Fruit fly (Drosophila melanogaster): Measurements from ENCODE around the gene CG14006.

Gene CG14006

dm6 chr2L:5748188-5748587 is 19.6 kb upstream of the CG14006 start:
- TF ChIP-seq ovo (GFP tag; optimal IDR thresholded peaks at IDR 0.05) = no peak
- no peak for TF ChIP-seq CG7045 (GFP tag; optimal IDR thresholded peaks at IDR 0.05)
- no peak for TF ChIP-seq CG1620 (GFP tag; optimal IDR thresholded peaks at IDR 0.05)
- TF ChIP-seq CG5204 (GFP tag; optimal IDR thresholded peaks at IDR 0.05) = no peak
- no peak for TF ChIP-seq Hr96 (GFP tag; optimal IDR thresholded peaks at IDR 0.05)
- no peak for TF ChIP-seq Clk (GFP tag; optimal IDR thresholded peaks at IDR 0.05)
- no peak for TF ChIP-seq cnc (optimal IDR thresholded peaks at IDR 0.05)
- TF ChIP-seq CG33017 (tag; optimal IDR thresholded peaks at IDR 0.05) = no peak
- no peak for TF ChIP-seq cic (GFP tag; optimal IDR thresholded peaks at IDR 0.05)
- no peak for TF ChIP-seq Mnt (GFP tag; optimal IDR thresholded peaks at IDR 0.05)
- TF ChIP-seq CG11617 (GFP tag; optimal IDR thresholded peaks at IDR 0.05) = no peak
- no peak for TF ChIP-seq CG12768 (GFP tag; optimal IDR thresholded peaks at IDR 0.05)

- TF ChIP-seq ovo (GFP tag; optimal IDR thresholded peaks at IDR 0.05) = no peak
- TF ChIP-seq CG1620 (GFP tag; optimal IDR thresholded peaks at IDR 0.05) = no peak
- no peak for TF ChIP-seq tj (GFP tag; optimal IDR thresholded peaks at IDR 0.05)
- no peak for TF ChIP-seq Mnt (GFP tag; optimal IDR thresholded peaks at IDR 0.05)
- TF ChIP-seq toe (GFP tag; optimal IDR thresholded peaks at IDR 0.05) = no peak
These were observed 17.2 kb upstream of the CG14006 start, which contains the start of gene CG11029 for dm6 chr2L:5745857-5746256. TSS of gene CG11029 (plus strand) at chr2L:5746157.

DNA sequence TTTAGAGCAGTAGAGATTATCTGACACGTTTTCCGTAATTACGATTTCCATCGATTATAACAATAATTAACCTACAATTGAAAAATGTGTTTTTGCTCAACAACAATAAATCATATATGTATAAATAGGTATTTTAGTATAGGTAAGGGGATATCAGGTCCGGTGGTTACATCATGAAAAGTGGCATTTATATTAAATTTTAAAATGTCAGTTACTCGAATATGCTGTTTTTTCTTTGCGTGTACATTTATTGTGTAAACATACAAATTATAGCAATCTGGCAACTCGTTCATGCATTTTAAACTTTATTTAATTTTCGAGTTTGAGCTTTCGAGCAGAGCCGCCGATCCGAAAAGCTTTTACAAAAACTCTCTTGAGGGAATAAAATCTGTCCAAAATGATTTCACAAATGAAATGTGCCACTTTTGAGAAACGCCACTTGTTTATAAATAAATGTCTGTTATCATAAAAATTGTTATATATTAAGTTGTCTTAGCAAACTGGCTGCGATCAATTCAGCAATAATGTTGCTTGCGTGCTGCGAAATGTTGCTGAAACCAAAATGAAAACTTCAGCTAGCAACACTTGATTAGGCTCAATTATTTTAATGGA is 15.0 kb upstream of the CG14006 start:
- TF ChIP-seq CG14711 (tag; optimal IDR thresholded peaks at IDR 0.05) (no peak), kay (GFP tag; ENCODE audit: borderline replicate concordance) (peak; percentile 88)

DNA sequence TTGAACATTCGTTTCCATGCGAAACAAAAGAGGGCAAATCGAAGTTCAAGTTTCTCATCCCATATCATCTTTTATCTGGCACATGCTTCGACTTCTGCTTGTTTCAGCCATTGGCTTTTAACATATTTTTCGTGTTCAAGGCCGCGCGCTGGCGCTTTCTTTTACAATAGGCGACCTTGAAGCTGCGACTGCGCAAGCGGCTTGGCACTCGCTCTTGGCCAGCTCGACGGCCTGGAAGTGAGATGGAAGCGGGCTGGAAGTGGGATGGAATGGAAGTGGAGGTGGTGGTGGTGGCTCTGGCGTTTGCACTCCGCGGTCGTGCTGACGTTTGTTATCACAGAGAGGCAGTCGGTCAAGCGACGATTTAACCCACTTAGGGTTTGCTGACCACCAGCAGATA is 13.8 kb upstream of the CG14006 start:
- peak; percentile 23 for TF ChIP-seq tj (GFP tag; optimal IDR thresholded peaks at IDR 0.05)
- TF ChIP-seq CG5204 (GFP tag; optimal IDR thresholded peaks at IDR 0.05) = no peak

dm6 chr2L:5741144-5741543 is 12.5 kb upstream of the CG14006 start, which contains the start of gene CG11147:
TSS of gene CG11147 (minus strand) at chr2L:5741244.
- TF ChIP-seq CG33017 (tag; optimal IDR thresholded peaks at IDR 0.05) (no peak), CG5204 (GFP tag; optimal IDR thresholded peaks at IDR 0.05) (no peak), toe (GFP tag; optimal IDR thresholded peaks at IDR 0.05) (no peak), tj (GFP tag; optimal IDR thresholded peaks at IDR 0.05) (no peak), Mnt (GFP tag; optimal IDR thresholded peaks at IDR 0.05) (no peak), Crg-1 (GFP tag; optimal IDR thresholded peaks at IDR 0.05) (no peak), CG1620 (GFP tag; optimal IDR thresholded peaks at IDR 0.05) (no peak), cic (GFP tag; optimal IDR thresholded peaks at IDR 0.05) (no peak), CG11617 (GFP tag; optimal IDR thresholded peaks at IDR 0.05) (no peak), CG14711 (tag; optimal IDR thresholded peaks at IDR 0.05) (no peak), CG12768 (GFP tag; optimal IDR thresholded peaks at IDR 0.05) (no peak), bab1 (GFP tag; optimal IDR thresholded peaks at IDR 0.05) (no peak)

DNA sequence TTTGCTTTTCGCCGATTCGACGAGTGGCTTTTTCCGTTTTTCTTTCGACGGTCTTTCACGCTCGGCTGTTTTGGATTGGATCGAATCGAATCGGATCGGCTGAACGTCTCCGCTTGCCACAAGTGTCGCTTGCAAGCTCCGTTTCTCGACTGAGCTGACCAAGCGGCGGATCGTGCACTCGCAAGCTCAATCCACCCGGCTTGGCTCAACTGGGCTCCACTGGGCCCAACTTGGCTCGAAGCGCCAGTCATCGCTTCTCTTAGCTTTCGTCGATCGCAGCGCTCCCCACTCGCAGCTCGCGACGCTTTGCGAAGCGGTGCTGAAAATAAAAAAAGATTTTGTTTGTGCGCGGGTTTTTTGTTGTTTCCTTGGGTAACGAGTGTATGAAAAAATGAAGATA is 12.1 kb upstream of the CG14006 start:
- TF ChIP-seq Clk (GFP tag; optimal IDR thresholded peaks at IDR 0.05) = no peak
- TF ChIP-seq tj (GFP tag; optimal IDR thresholded peaks at IDR 0.05) = peak; percentile 10

- no peak for TF ChIP-seq Hr96 (GFP tag; optimal IDR thresholded peaks at IDR 0.05)
- TF ChIP-seq CG33017 (tag; optimal IDR thresholded peaks at IDR 0.05) = no peak
- no peak for TF ChIP-seq CG7101 (tag; optimal IDR thresholded peaks at IDR 0.05)
- TF ChIP-seq CG1620 (GFP tag; optimal IDR thresholded peaks at IDR 0.05) = no peak
- TF ChIP-seq ovo (GFP tag; optimal IDR thresholded peaks at IDR 0.05) = no peak
These were observed 1.8 kb upstream of the CG14006 start for dm6 chr2L:5730432-5730831.

DNA sequence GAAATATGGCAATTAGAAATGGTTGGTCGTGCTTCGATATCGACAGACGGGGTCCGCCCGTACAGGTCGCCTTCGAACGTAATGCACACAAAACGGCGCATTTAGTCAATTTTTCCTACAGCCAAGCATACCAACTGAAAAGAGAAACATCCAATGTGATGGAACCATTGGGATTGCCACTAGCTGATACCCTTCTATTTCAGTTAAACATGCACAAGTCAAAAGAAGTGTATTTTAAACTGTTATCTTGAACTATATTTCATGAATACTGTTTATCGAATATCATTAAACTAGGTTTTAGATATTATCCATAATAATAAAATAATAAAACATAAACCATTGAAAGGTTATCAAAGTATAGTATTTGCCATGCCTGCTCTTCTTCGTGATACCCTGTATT is 2.6 kb downstream of the CG14006 start:
- TF ChIP-seq cic (GFP tag; optimal IDR thresholded peaks at IDR 0.05) = no peak
- TF ChIP-seq CG7101 (tag; optimal IDR thresholded peaks at IDR 0.05) = no peak
- no peak for TF ChIP-seq CG5204 (GFP tag; optimal IDR thresholded peaks at IDR 0.05)
- no peak for TF ChIP-seq CG11617 (GFP tag; optimal IDR thresholded peaks at IDR 0.05)
- TF ChIP-seq bab1 (GFP tag; optimal IDR thresholded peaks at IDR 0.05) = no peak
- no peak for TF ChIP-seq Mnt (GFP tag; optimal IDR thresholded peaks at IDR 0.05)
- no peak for TF ChIP-seq toe (GFP tag; optimal IDR thresholded peaks at IDR 0.05)
- no peak for TF ChIP-seq kay (GFP tag; ENCODE audit: borderline replicate concordance)
- no peak for TF ChIP-seq Hr96 (GFP tag; optimal IDR thresholded peaks at IDR 0.05)
- TF ChIP-seq cnc (optimal IDR thresholded peaks at IDR 0.05) = no peak
- no peak for TF ChIP-seq CG7045 (GFP tag; optimal IDR thresholded peaks at IDR 0.05)
- TF ChIP-seq CG12768 (GFP tag; optimal IDR thresholded peaks at IDR 0.05) = no peak
- no peak for TF ChIP-seq tj (GFP tag; optimal IDR thresholded peaks at IDR 0.05)
- no peak for TF ChIP-seq Crg-1 (GFP tag; optimal IDR thresholded peaks at IDR 0.05)
- no peak for TF ChIP-seq CG14711 (tag; optimal IDR thresholded peaks at IDR 0.05)
- TF ChIP-seq CG1620 (GFP tag; optimal IDR thresholded peaks at IDR 0.05) = no peak
- no peak for TF ChIP-seq Clk (GFP tag; optimal IDR thresholded peaks at IDR 0.05)
- TF ChIP-seq pad (GFP tag; optimal IDR thresholded peaks at IDR 0.05) = no peak
